Fruit fly (Drosophila melanogaster) whole organism, embryonic: ENCODE measurements around the gene Tnpo.
A peak's percentile ranks its signal among the peaks of the same experiment; 100 is the strongest.

Source experiments
- Antp ChIP-seq: fragments of 200-800 bp; sonication (Bioruptor generic); optimal IDR thresholded peaks from 3 replicates; lab custom pipeline; 2016; ENCODE audit warnings: missing biosample characterization, missing genetic modification characterization
- BtbVII ChIP-seq: fragments of 200-800 bp; sonication (Bioruptor generic); optimal IDR thresholded peaks from 3 replicates; lab custom pipeline; 2017; ENCODE audit warnings: missing biosample characterization, mild to moderate bottlenecking, missing genetic modification characterization
- CG1024 ChIP-seq: fragments of 200-800 bp; sonication (Bioruptor generic); IDR thresholded peaks from 2 replicates; pipeline ENCODE4 v1.3.6; 2022; ENCODE audit warnings: missing biosample characterization, missing genetic modification characterization
- CG10462 ChIP-seq: fragments of 200-800 bp; sonication (Bioruptor generic); optimal IDR thresholded peaks from 2 replicates; lab custom pipeline; 2016; ENCODE audit warnings: missing biosample characterization, missing genetic modification characterization
- CG11398 ChIP-seq: fragments of 200-800 bp; sonication (Bioruptor generic); optimal IDR thresholded peaks from 2 replicates; lab custom pipeline; 2016; ENCODE audit warnings: missing biosample characterization, missing genetic modification characterization
- CG12391 ChIP-seq: fragments of 200-800 bp; sonication (Bioruptor generic); optimal IDR thresholded peaks from 3 replicates; lab custom pipeline; 2018; ENCODE audit warnings: missing biosample characterization, mild to moderate bottlenecking, missing genetic modification characterization, moderate library complexity
- CG13775 ChIP-seq: fragments of 200-800 bp; sonication (Bioruptor generic); optimal IDR thresholded peaks from 3 replicates; lab custom pipeline; 2017; ENCODE audit warnings: missing biosample characterization, mild to moderate bottlenecking, missing genetic modification characterization
- CG14014 ChIP-seq: fragments of 200-800 bp; sonication (Bioruptor generic); IDR thresholded peaks from 2 replicates; pipeline ENCODE4 v1.3.6; 2022; ENCODE audit warnings: missing biosample characterization, missing genetic modification characterization
- CG15011 ChIP-seq: fragments of 200-800 bp; sonication (Bioruptor generic); optimal IDR thresholded peaks from 3 replicates; lab custom pipeline; 2018; ENCODE audit warnings: missing biosample characterization, mild to moderate bottlenecking, missing genetic modification characterization
- CG17186 ChIP-seq: fragments of 200-800 bp; sonication (Bioruptor generic); optimal IDR thresholded peaks from 3 replicates; lab custom pipeline; 2017; ENCODE audit warnings: missing biosample characterization, missing genetic modification reagents, missing genetic modification characterization
- CG18619 ChIP-seq: fragments of 200-800 bp; sonication (Bioruptor generic); optimal IDR thresholded peaks from 3 replicates; lab custom pipeline; 2017; ENCODE audit warnings: missing biosample characterization, mild to moderate bottlenecking, missing genetic modification characterization
- CG2129 ChIP-seq: fragments of 200-800 bp; sonication (Bioruptor generic); IDR thresholded peaks from 2 replicates; pipeline ENCODE4 v1.3.6; 2022; ENCODE audit warnings: missing biosample characterization, missing genetic modification characterization; ENCODE audit not compliant: partially characterized antibody
- CG30403 ChIP-seq: fragments of 200-800 bp; sonication (Bioruptor generic); optimal IDR thresholded peaks from 3 replicates; lab custom pipeline; 2016; ENCODE audit warnings: missing biosample characterization, missing genetic modification characterization
- CG4404 ChIP-seq: fragments of 200-800 bp; sonication (Bioruptor generic); IDR thresholded peaks from 2 replicates; pipeline ENCODE4 v1.3.6; 2022; ENCODE audit warnings: missing biosample characterization, missing genetic modification characterization
- CG4424 ChIP-seq: fragments of 200-800 bp; sonication (Bioruptor generic); optimal IDR thresholded peaks from 3 replicates; lab custom pipeline; 2016; ENCODE audit warnings: missing biosample characterization, missing genetic modification characterization
- CG4854 ChIP-seq: fragments of 200-800 bp; sonication (Bioruptor generic); optimal IDR thresholded peaks from 2 replicates; lab custom pipeline; 2016; ENCODE audit warnings: missing biosample characterization, missing genetic modification characterization, inconsistent platforms
- CG6254 ChIP-seq: fragments of 200-800 bp; sonication (Bioruptor generic); optimal IDR thresholded peaks from 3 replicates; lab custom pipeline; 2017; ENCODE audit warnings: mild to moderate bottlenecking, missing biosample characterization, missing genetic modification reagents, missing genetic modification characterization
- CG6272 ChIP-seq: fragments of 200-800 bp; sonication (Bioruptor generic); IDR thresholded peaks from 2 replicates; pipeline ENCODE4 v1.3.6; 2022; ENCODE audit warnings: missing biosample characterization, missing genetic modification characterization
- CG8924 ChIP-seq: fragments of 200-800 bp; optimal IDR thresholded peaks from 3 replicates; lab custom pipeline; 2019; ENCODE audit warnings: missing biosample characterization, mild to moderate bottlenecking, missing genetic modification characterization, moderate library complexity
- CG9797 ChIP-seq: fragments of 200-800 bp; sonication (Bioruptor generic); optimal IDR thresholded peaks from 3 replicates; lab custom pipeline; 2018; ENCODE audit warnings: missing biosample characterization, mild to moderate bottlenecking, missing genetic modification characterization
- Doc3 ChIP-seq: fragments of 200-800 bp; sonication (Bioruptor generic); IDR thresholded peaks from 3 replicates; pipeline ENCODE4 v1.3.6; 2022; ENCODE audit warnings: missing biosample characterization, missing genetic modification characterization; ENCODE audit not compliant: partially characterized antibody
- Dref ChIP-seq: fragments of 200-800 bp; sonication (Bioruptor generic); IDR thresholded peaks from 2 replicates; pipeline ENCODE4 v1.3.6; 2022; ENCODE audit warnings: missing biosample characterization, missing genetic modification characterization
- Eip74EF ChIP-seq, 2 experiments: fragments of 200-800 bp in 1 of 2; fragments of >200 bp in 1 of 2; sonication (Bioruptor generic) in 1 of 2; optimal IDR thresholded peaks; 2 replicates each; lab custom pipeline; 2017 to 2019; ENCODE audit warnings: missing biosample characterization in 2 of 2, missing genetic modification characterization in 2 of 2, mild to moderate bottlenecking in 1 of 2, moderate library complexity in 1 of 2
- Gug ChIP-seq: fragments of 200-800 bp; sonication (Bioruptor generic); IDR thresholded peaks from 4 replicates; pipeline ENCODE4 v1.3.6; 2022; ENCODE audit warnings: missing biosample characterization, missing genetic modification characterization
- HLH54F ChIP-seq: fragments of 200-800 bp; sonication (Bioruptor generic); optimal IDR thresholded peaks from 3 replicates; lab custom pipeline; 2016; ENCODE audit warnings: missing biosample characterization, missing genetic modification characterization
- HmgZ ChIP-seq: fragments of 200-800 bp; sonication (Bioruptor generic); optimal IDR thresholded peaks from 2 replicates; lab custom pipeline; 2018; ENCODE audit warnings: missing biosample characterization, mild to moderate bottlenecking, missing genetic modification characterization
- Hr51 ChIP-seq, 2 experiments: fragments of 200-800 bp; sonication (Bioruptor generic); optimal IDR thresholded peaks; 2 replicates in 1 of 2; 3 replicates in 1 of 2; lab custom pipeline; 2016 to 2018; ENCODE audit warnings: missing biosample characterization in 2 of 2, missing genetic modification characterization in 2 of 2, mild to moderate bottlenecking in 1 of 2, moderate library complexity in 1 of 2
- Lhr ChIP-seq: fragments of 200-800 bp; sonication (Bioruptor generic); optimal IDR thresholded peaks from 3 replicates; lab custom pipeline; 2017; ENCODE audit warnings: mild to moderate bottlenecking, missing biosample characterization, missing genetic modification reagents, missing genetic modification characterization
- NfI ChIP-seq: fragments of 200-800 bp; sonication (Bioruptor generic); optimal IDR thresholded peaks from 3 replicates; lab custom pipeline; 2018; ENCODE audit warnings: missing biosample characterization, mild to moderate bottlenecking, missing genetic modification characterization, moderate library complexity
- Ravus ChIP-seq: fragments of 200-800 bp; sonication (Bioruptor generic); IDR thresholded peaks from 2 replicates; pipeline ENCODE4 v1.3.6; 2022; ENCODE audit warnings: missing biosample characterization, missing genetic modification characterization
- Sox102F ChIP-seq: fragments of 200-800 bp; sonication (Bioruptor generic); optimal IDR thresholded peaks from 2 replicates; lab custom pipeline; 2018; ENCODE audit warnings: missing biosample characterization, mild to moderate bottlenecking, missing genetic modification characterization, moderate library complexity
- Tbp ChIP-seq: fragments of >200 bp; optimal IDR thresholded peaks from 2 replicates; lab custom pipeline; 2018; ENCODE audit warnings: missing biosample characterization, missing genetic modification characterization
- Xbp1 ChIP-seq: fragments of 200-800 bp; sonication (Bioruptor generic); optimal IDR thresholded peaks from 3 replicates; lab custom pipeline; 2016; ENCODE audit warnings: missing biosample characterization, mild to moderate bottlenecking, missing genetic modification characterization
- bbx ChIP-seq: fragments of 200-800 bp; sonication (Bioruptor generic); IDR thresholded peaks from 2 replicates; pipeline ENCODE4 v1.3.6; 2022; ENCODE audit warnings: missing biosample characterization, missing genetic modification characterization; ENCODE audit not compliant: partially characterized antibody
- disco-r ChIP-seq: fragments of 200-800 bp; sonication (Bioruptor generic); optimal IDR thresholded peaks from 2 replicates; lab custom pipeline; 2016; ENCODE audit warnings: missing biosample characterization, missing genetic modification characterization
- dysf ChIP-seq: fragments of 200-800 bp; sonication (Bioruptor generic); IDR thresholded peaks from 3 replicates; pipeline ENCODE4 v1.3.6; 2022; ENCODE audit warnings: missing biosample characterization, missing genetic modification characterization
- en ChIP-seq: fragments of 200-800 bp; sonication (Bioruptor generic); optimal IDR thresholded peaks from 2 replicates; lab custom pipeline; 2016; ENCODE audit warnings: missing biosample characterization, missing genetic modification characterization
- fd64A ChIP-seq: fragments of 200-800 bp; sonication (Bioruptor generic); optimal IDR thresholded peaks from 3 replicates; lab custom pipeline; 2018; ENCODE audit warnings: missing biosample characterization, mild to moderate bottlenecking, missing genetic modification characterization
- gcm2 ChIP-seq: fragments of 200-800 bp; sonication (Bioruptor generic); optimal IDR thresholded peaks from 2 replicates; lab custom pipeline; 2016; ENCODE audit warnings: missing biosample characterization, missing genetic modification characterization
- ind ChIP-seq: fragments of 200-800 bp; sonication (Bioruptor generic); optimal IDR thresholded peaks from 3 replicates; lab custom pipeline; 2016; ENCODE audit warnings: missing biosample characterization, missing genetic modification characterization
- jing ChIP-seq: fragments of 200-800 bp; sonication (Bioruptor generic); optimal IDR thresholded peaks from 2 replicates; lab custom pipeline; 2018; ENCODE audit warnings: missing biosample characterization, mild to moderate bottlenecking, missing genetic modification characterization
- jumu ChIP-seq: fragments of 200-800 bp; sonication (Bioruptor generic); optimal IDR thresholded peaks from 3 replicates; lab custom pipeline; 2016; ENCODE audit warnings: missing biosample characterization, missing genetic modification characterization
- lmd ChIP-seq: fragments of 200-800 bp; sonication (Bioruptor generic); IDR thresholded peaks from 2 replicates; pipeline ENCODE4 v1.3.6; 2022; ENCODE audit warnings: missing biosample characterization, missing genetic modification characterization
- lola ChIP-seq, 3 experiments: fragments of >200 bp in 2 of 3; fragments of 200-800 bp in 1 of 3; sonication (Bioruptor generic) in 1 of 3; optimal IDR thresholded peaks; 2 replicates each; lab custom pipeline; 2017 to 2019; ENCODE audit warnings: missing biosample characterization in 3 of 3, missing genetic modification characterization in 3 of 3, mild to moderate bottlenecking in 1 of 3, moderate library complexity in 1 of 3
- pros ChIP-seq: fragments of 200-800 bp; sonication (Bioruptor generic); optimal IDR thresholded peaks from 3 replicates; lab custom pipeline; 2019; ENCODE audit warnings: missing biosample characterization, mild to moderate bottlenecking, missing genetic modification characterization, moderate library complexity
- psq ChIP-seq: fragments of 200-800 bp; sonication (Bioruptor generic); optimal IDR thresholded peaks from 2 replicates; lab custom pipeline; 2017; ENCODE audit warnings: missing biosample characterization, missing genetic modification characterization
- sens-2 ChIP-seq: fragments of 200-800 bp; sonication (Bioruptor generic); IDR thresholded peaks from 2 replicates; pipeline ENCODE4 v1.3.6; 2022; ENCODE audit warnings: missing biosample characterization, missing genetic modification characterization
- shn ChIP-seq: fragments of 200-800 bp; sonication (Bioruptor generic); optimal IDR thresholded peaks from 3 replicates; lab custom pipeline; 2016; ENCODE audit warnings: missing biosample characterization, missing genetic modification characterization
- sob ChIP-seq: fragments of 200-800 bp; sonication (Bioruptor generic); IDR thresholded peaks from 2 replicates; pipeline ENCODE4 v1.3.6; 2022; ENCODE audit warnings: missing biosample characterization, missing genetic modification characterization
- sr ChIP-seq: fragments of 200-800 bp; sonication (Bioruptor generic); IDR thresholded peaks from 3 replicates; pipeline ENCODE4 v1.3.6; 2022; ENCODE audit warnings: missing biosample characterization, missing genetic modification characterization
- tup ChIP-seq: fragments of 200-800 bp; sonication (Bioruptor generic); optimal IDR thresholded peaks from 2 replicates; lab custom pipeline; 2016; ENCODE audit warnings: missing biosample characterization, mild to moderate bottlenecking, missing genetic modification characterization, moderate library complexity
- tx ChIP-seq: fragments of 200-800 bp; sonication (Bioruptor generic); optimal IDR thresholded peaks from 2 replicates; lab custom pipeline; 2016; ENCODE audit warnings: missing biosample characterization, missing genetic modification characterization

Tnpo gene

DNA sequence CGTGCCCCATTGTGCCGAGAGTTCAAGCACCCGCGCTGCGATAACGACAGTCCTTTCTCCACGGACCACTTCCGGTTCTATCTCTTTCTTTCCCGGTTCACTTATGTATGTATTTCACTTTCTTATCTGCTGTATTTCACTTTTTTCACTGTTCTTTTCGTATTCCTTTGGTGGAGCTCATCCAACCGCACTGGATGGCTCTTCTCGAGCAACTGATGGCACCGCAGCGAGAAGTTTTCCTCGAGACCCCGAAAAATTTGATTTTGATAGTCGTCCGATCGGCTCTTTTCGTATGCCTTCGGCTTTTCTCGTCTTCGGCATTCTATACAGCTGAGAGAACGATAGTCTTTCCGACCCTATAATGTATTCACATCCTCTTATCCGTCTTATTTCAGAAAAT lies 24.5 kb downstream of the Tnpo start, which contains the start of gene LanA (continued):
- TF ChIP-seq sr (GFP tag; lab: Robert Waterston, UW) (no peak; the same call in 2 of the 3 replicates), Hr51 (GFP tag; optimal IDR thresholded peaks at IDR 0.05; lab: Kevin White, UChicago) (no peak), HmgZ (tag; lab: Kevin White, UChicago) (no peak), CG10462 (GFP tag; lab: Kevin White, UChicago) (no peak), CG4854 (GFP tag; lab: Kevin White, UChicago) (no peak), NfI (GFP tag; lab: Kevin White, UChicago) (no peak), pros (GFP tag; lab: Kevin White, UChicago) (peak; percentile 44), disco-r (GFP tag; lab: Kevin White, UChicago) (no peak), CG9797 (GFP tag; lab: Kevin White, UChicago) (no peak), sens-2 (GFP tag; lab: Robert Waterston, UW) (0 out of 2 replicates have a peak, but pooled peaks have one; percentile 31), CG17186 (GFP tag; lab: Kevin White, UChicago) (no peak), CG30403 (no peak), gcm2 (no peak), tx (GFP tag; lab: Kevin White, UChicago) (no peak), shn (GFP tag; lab: Kevin White, UChicago) (no peak), lola (GFP tag; optimal IDR thresholded peaks at IDR 0.05; lab: Kevin White, UChicago) (no peak), CG8924 (tag; lab: Kevin White, UChicago) (no peak), CG2129 (GFP tag; lab: Robert Waterston, UW) (no peak), Xbp1 (no peak), Doc3 (GFP tag; lab: Robert Waterston, UW) (no peak), Eip74EF (GFP tag; optimal IDR thresholded peaks at IDR 0.05; lab: Kevin White, UChicago) (no peak), HLH54F (GFP tag; lab: Kevin White, UChicago) (no peak), Lhr (no peak), tup (no peak), CG15011 (GFP tag; lab: Kevin White, UChicago) (no peak), fd64A (GFP tag; lab: Kevin White, UChicago) (peak; percentile 21), bbx (GFP tag; lab: Robert Waterston, UW) (peak; percentile 61), Gug (GFP tag; lab: Robert Waterston, UW) (no peak), dysf (no peak), Dref (GFP tag; lab: Robert Waterston, UW) (no peak), Tbp (no peak), lmd (GFP tag; lab: Robert Waterston, UW) (no peak), CG13775 (no peak), CG4404 (GFP tag; lab: Robert Waterston, UW) (no peak), CG6272 (GFP tag; lab: Robert Waterston, UW) (no peak), CG1024 (GFP tag; lab: Robert Waterston, UW) (no peak), sob (GFP tag; lab: Robert Waterston, UW) (peak; percentile 46; the same call in 1 of the 2 replicates), ind (GFP tag; lab: Kevin White, UChicago) (no peak), CG18619 (GFP tag; lab: Kevin White, UChicago) (no peak), CG12391 (no peak), Sox102F (no peak), CG11398 (GFP tag; lab: Kevin White, UChicago) (peak; percentile 47), en (GFP tag; lab: Kevin White, UChicago) (no peak), Ravus (GFP tag; lab: Robert Waterston, UW) (no peak), CG14014 (GFP tag; lab: Robert Waterston, UW) (no peak), Antp (GFP tag; lab: Kevin White, UChicago) (no peak), jing (GFP tag; lab: Kevin White, UChicago) (no peak), BtbVII (GFP tag; lab: Kevin White, UChicago) (no peak), CG4424 (GFP tag; lab: Kevin White, UChicago) (no peak), CG6254 (no peak), jumu (no peak), psq (GFP tag; lab: Kevin White, UChicago) (no peak)
